Fruit fly (Drosophila melanogaster) whole organism, prepupa: ENCODE data around the gene CG5888.

Source experiments
- CG1621 ChIP-seq: fragments of 200-800 bp; sonication (Bioruptor generic); optimal IDR thresholded peaks from 3 replicates; lab custom pipeline; 2018; ENCODE audit warnings: missing biosample characterization, mild to moderate bottlenecking, missing genetic modification characterization
- CG34406 ChIP-seq: fragments of 200-800 bp; sonication (Bioruptor generic); optimal IDR thresholded peaks from 3 replicates; lab custom pipeline; 2016; ENCODE audit warnings: missing biosample characterization, missing genetic modification characterization
- CG3919 ChIP-seq: fragments of 200-800 bp; sonication (Bioruptor generic); optimal IDR thresholded peaks from 3 replicates; lab custom pipeline; 2016; ENCODE audit warnings: missing biosample characterization, missing genetic modification characterization
- Ets96B ChIP-seq: fragments of 200-800 bp; optimal IDR thresholded peaks from 2 replicates; lab custom pipeline; 2019; ENCODE audit warnings: missing biosample characterization, mild to moderate bottlenecking, missing genetic modification characterization, moderate library complexity
- Hr38 ChIP-seq: sonication (Bioruptor generic); optimal IDR thresholded peaks from 2 replicates; lab custom pipeline; 2016; ENCODE audit warnings: missing biosample characterization, missing genetic modification characterization
- Hr39 ChIP-seq: fragments of 200-800 bp; sonication (Bioruptor generic); optimal IDR thresholded peaks from 2 replicates; lab custom pipeline; 2016; ENCODE audit warnings: missing biosample characterization, missing genetic modification characterization
- Met ChIP-seq: fragments of 200-800 bp; sonication (Bioruptor generic); optimal IDR thresholded peaks from 3 replicates; lab custom pipeline; 2016; ENCODE audit warnings: missing biosample characterization, missing genetic modification characterization
- OdsH ChIP-seq: fragments of 200-800 bp; sonication (Bioruptor generic); optimal IDR thresholded peaks from 3 replicates; lab custom pipeline; 2016; ENCODE audit warnings: missing biosample characterization, missing genetic modification characterization
- Sox102F ChIP-seq: fragments of 200-800 bp; sonication (Bioruptor generic); optimal IDR thresholded peaks from 2 replicates; lab custom pipeline; 2016; ENCODE audit warnings: missing biosample characterization, mild to moderate bottlenecking, missing genetic modification characterization
- cyc ChIP-seq: fragments of 200-800 bp; sonication (Bioruptor generic); optimal IDR thresholded peaks from 3 replicates; lab custom pipeline; 2016; ENCODE audit warnings: missing biosample characterization, missing genetic modification characterization

DNA sequence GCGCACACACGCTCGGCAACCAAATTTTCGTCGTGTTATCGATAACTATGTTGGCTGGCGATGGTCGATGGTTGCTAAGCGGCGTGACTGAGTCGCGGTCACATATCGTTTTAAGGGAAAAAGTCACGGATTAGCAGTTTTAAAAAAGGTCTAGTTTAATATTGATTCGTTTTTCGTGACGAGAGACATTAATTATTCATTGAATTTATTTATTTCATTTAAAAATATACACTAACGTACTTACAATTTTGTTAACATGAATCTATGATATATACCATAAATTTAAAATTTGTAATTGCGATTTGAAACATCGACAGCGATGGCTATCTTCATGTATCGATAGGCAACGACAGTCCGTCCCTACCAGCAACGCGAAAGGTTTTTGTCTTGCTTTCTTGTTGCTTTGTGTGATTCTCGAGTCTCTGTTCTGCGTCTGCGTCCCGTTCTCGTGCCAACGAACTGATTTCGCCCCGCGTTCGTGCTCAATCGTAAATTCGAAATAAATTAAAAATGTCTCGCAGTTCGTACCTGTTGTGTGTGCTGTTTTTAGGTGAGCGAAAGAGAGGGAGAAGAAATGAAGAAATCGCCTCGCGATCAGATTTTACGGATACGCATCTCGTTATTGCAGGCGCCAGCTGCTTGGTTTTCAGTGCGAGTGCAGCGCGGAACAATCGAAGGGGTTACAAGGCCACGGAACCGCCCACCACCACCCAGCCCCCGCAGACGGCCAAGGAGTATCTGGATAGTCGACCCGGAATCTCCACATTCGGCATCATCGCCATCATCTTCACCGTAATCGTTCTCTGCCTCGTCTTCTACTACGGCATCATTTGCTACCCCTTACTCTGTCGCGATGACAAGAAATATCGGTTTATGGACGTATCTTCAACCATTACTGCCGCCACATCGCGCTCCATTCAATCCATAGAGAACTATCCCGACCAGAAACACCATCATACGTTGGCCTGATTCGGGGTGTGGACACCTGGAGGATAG is 95.4 kb downstream of the CG5888 start, which contains the start of the genes Hyls1, chif and CG4455:
- TF ChIP-seq Hr38 (GFP tag; lab: Kevin White, UChicago) (no peak), OdsH (GFP tag; lab: Kevin White, UChicago) (peak; percentile 31), Hr39 (GFP tag; lab: Kevin White, UChicago) (no peak), CG34406 (GFP tag; lab: Kevin White, UChicago) (peak; percentile 6), Ets96B (tag; lab: Kevin White, UChicago) (peak; percentile 35), CG1621 (tag; lab: Kevin White, UChicago) (peak; percentile 70), cyc (GFP tag; lab: Kevin White, UChicago) (peak; percentile 5), Met (no peak), Sox102F (peak; percentile 28), CG3919 (GFP tag; lab: Kevin White, UChicago) (no peak)
